Worm (Caenorhabditis elegans) whole organism, L3 larva: ENCODE data around the gene ZK616.5.

ENCODE experiments used
- aly-2 ChIP-seq: fragments of 150-350 bp; optimal IDR thresholded peaks from 2 replicates; lab custom pipeline; 2014; ENCODE audit warnings: missing biosample characterization, missing genetic modification characterization
- ceh-16 ChIP-seq: sonication (generic microtip); optimal IDR thresholded peaks from 2 replicates; lab custom pipeline; 2017; ENCODE audit warnings: missing biosample characterization, missing genetic modification characterization
- ceh-28 ChIP-seq: fragments of 150-350 bp; optimal IDR thresholded peaks from 2 replicates; lab custom pipeline; 2014; ENCODE audit warnings: missing biosample characterization, missing genetic modification reagents, missing genetic modification characterization
- elt-1 ChIP-seq: fragments of 150-350 bp; optimal IDR thresholded peaks from 2 replicates; lab custom pipeline; 2014; ENCODE audit warnings: missing biosample characterization, missing genetic modification characterization
- fos-1 ChIP-seq: fragments of 150-350 bp; optimal IDR thresholded peaks from 2 replicates; lab custom pipeline; 2014; ENCODE audit warnings: missing biosample characterization, missing genetic modification characterization
- nhr-12 ChIP-seq: fragments of 150-350 bp; optimal IDR thresholded peaks from 2 replicates; lab custom pipeline; 2014; ENCODE audit warnings: missing biosample characterization, missing genetic modification characterization
- skn-1 ChIP-seq: fragments of 150-350 bp; optimal IDR thresholded peaks from 2 replicates; lab custom pipeline; 2014; ENCODE audit warnings: missing biosample characterization, missing genetic modification characterization
- snpc-4 ChIP-seq: fragments of 150-350 bp; optimal IDR thresholded peaks from 2 replicates; lab custom pipeline; 2014; ENCODE audit warnings: missing biosample characterization, missing genetic modification characterization
- zag-1 ChIP-seq: fragments of 150-350 bp; optimal IDR thresholded peaks from 2 replicates; lab custom pipeline; 2014; ENCODE audit warnings: missing biosample characterization, missing genetic modification characterization
- ztf-4 ChIP-seq: fragments of 150-350 bp; optimal IDR thresholded peaks from 2 replicates; lab custom pipeline; 2014; ENCODE audit warnings: missing biosample characterization, missing genetic modification characterization

DNA sequence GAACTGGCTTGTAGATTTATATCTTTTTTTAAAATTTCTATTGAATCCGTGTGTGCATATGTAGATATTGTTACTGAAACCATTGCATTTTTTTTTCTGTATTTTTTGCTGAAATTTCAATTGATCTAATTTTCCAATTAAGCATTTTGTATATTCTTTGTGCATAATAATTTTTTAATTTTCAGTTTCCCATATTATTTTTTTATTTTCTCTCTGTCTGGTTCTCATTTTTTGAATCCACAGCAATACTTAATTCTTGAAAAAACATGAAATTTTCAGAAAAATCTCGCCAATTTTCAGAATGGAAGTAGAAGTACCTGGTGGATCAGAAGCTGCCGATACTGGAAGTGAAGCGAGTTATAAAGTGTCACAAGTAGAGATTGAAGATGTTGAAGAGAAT is 25.2 kb upstream of the ZK616.5 start, which contains the start of gene sand-1:
- no peak for TF ChIP-seq skn-1 (tag; lab: Kevin White, UChicago)
- no peak for TF ChIP-seq fos-1 (tag; lab: Kevin White, UChicago)
- TF ChIP-seq nhr-12 (tag; lab: Kevin White, UChicago): no peak
- TF ChIP-seq ztf-4 (tag; lab: Kevin White, UChicago): no peak
- TF ChIP-seq zag-1: no peak
- no peak for TF ChIP-seq elt-1 (tag; lab: Kevin White, UChicago)
- no peak for TF ChIP-seq snpc-4 (tag; lab: Kevin White, UChicago)
- no peak for TF ChIP-seq ceh-28 (tag; lab: Kevin White, UChicago)
- no peak for TF ChIP-seq aly-2 (tag; lab: Kevin White, UChicago)
- TF ChIP-seq ceh-16 (tag; lab: Kevin White, UChicago): no peak
